Worm (Caenorhabditis elegans): Measurements from ENCODE around the gene nhr-107.

Gene nhr-107

DNA sequence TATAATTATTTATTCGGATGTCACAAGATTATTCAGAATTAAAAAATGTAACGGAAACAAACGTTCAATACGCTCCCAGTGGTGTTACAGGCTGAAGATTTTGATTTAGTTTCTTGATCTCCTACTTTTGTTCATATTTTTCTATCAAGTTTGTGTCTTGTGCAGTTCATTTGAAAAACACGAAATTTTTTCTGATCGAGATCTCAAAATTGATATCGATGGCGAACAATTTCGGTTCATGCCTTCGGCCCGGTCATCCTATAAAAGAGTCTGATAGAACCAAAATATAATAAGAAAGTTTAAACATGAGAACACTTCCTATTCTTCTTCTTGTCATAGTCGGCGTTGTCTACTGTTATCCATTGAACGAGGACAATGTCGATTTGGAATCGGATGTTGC lies 10.4 kb upstream of the nhr-107 start, which contains the start of gene drd-10:
TSS of gene drd-10 (plus strand) at position 301 of the 400 bp plus-strand sequence.
- no peak for TF ChIP-seq flt-1 (GFP tag; IDR thresholded peaks at IDR 0.05)
- TF ChIP-seq ztf-29 (GFP tag; IDR thresholded peaks at IDR 0.05): no peak
- no peak for TF ChIP-seq med-1 (GFP tag; optimal IDR thresholded peaks at IDR 0.05; ENCODE audit: insufficient read depth)
- TF ChIP-seq cog-1 (tag; optimal IDR thresholded peaks at IDR 0.05): no peak
- TF ChIP-seq tab-1 (GFP tag; IDR thresholded peaks at IDR 0.05): no peak
- TF ChIP-seq T22C8.4 (GFP tag; IDR thresholded peaks at IDR 0.05): no peak
- TF ChIP-seq ztf-23 (GFP tag; IDR thresholded peaks at IDR 0.05): no peak
- TF ChIP-seq klf-2 (GFP tag; conservative IDR thresholded peaks at IDR 0.05): no peak
- TF ChIP-seq ref-1 (GFP tag; conservative IDR thresholded peaks at IDR 0.05): no peak

DNA sequence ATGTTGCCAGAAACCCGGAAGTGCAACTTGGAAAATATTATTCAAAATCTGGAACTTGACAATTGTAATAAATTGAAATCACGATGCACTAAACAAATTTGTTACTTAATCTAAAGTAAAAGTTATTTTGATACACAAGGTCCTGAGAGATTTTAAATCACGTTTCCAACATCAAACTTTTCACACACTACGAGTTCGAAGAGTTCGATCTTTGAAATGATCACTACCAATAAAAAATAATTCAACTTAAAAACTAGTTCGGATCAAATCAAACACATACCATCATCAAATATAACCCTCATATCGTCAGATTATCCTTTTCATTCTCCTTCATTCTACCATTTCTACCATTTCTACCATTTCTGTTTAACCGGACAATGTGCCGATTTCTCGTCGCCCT lies 9.1 kb upstream of the nhr-107 start, which contains the start of gene spig-10:
TSS of gene spig-10 (plus strand) at position 301 of the 400 bp plus-strand sequence.
- TF ChIP-seq ztf-29 (GFP tag; IDR thresholded peaks at IDR 0.05): no peak
- no peak for TF ChIP-seq cog-1 (tag; optimal IDR thresholded peaks at IDR 0.05)
- TF ChIP-seq T22C8.4 (GFP tag; IDR thresholded peaks at IDR 0.05): no peak
- TF ChIP-seq klf-2 (GFP tag; conservative IDR thresholded peaks at IDR 0.05): no peak
- TF ChIP-seq ztf-23 (GFP tag; IDR thresholded peaks at IDR 0.05): no peak
- TF ChIP-seq ref-1 (GFP tag; conservative IDR thresholded peaks at IDR 0.05): no peak
- no peak for TF ChIP-seq tab-1 (GFP tag; IDR thresholded peaks at IDR 0.05)
- TF ChIP-seq med-1 (GFP tag; optimal IDR thresholded peaks at IDR 0.05; ENCODE audit: insufficient read depth): no peak

DNA sequence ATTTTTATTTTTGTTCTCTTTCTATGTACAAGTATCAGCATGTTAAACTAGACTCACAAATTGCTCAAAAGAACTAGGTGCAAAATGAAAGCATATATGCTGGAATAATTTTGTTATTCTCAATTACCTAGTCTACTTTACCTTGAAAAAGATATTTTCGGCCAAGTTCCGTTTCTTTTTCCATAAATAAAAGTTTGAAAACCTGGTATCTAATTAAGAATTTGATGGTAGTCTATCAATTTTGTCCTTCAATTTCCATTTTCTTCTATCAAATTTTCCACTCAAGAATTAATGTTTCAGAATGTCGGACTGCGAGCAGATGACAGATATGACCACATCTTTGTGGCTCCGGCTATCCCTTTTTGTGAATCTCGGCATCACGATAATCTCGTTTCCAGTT lies 7.0 kb upstream of the nhr-107 start, which contains the start of gene srab-4:
TSS of gene srab-4 (plus strand) at position 301 of the 400 bp plus-strand sequence.
- TF ChIP-seq T22C8.4 (GFP tag; IDR thresholded peaks at IDR 0.05) (no peak), tab-1 (GFP tag; IDR thresholded peaks at IDR 0.05) (no peak), ref-1 (GFP tag; conservative IDR thresholded peaks at IDR 0.05) (no peak)

DNA sequence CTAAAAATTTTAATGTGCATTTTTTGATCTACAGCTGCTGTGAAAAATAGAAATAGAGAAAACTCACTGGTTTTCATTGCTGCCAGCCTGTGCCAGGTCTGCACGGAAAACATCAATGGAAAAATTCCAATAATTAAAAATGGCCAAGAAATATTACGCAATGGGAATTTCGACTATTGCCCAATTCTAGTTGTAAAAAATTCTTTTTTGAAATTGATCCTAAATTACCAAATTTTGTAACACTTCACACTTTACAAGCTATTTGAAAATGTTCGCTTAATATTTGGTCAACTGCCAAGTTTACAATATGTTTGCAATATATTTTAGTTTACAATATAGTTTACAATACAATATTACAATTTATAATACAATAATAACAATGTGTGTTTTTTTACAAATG lies 3.8 kb upstream of the nhr-107 start:
- no peak for TF ChIP-seq tab-1 (GFP tag; IDR thresholded peaks at IDR 0.05)
- TF ChIP-seq cog-1 (tag; optimal IDR thresholded peaks at IDR 0.05): no peak
- no peak for TF ChIP-seq flt-1 (GFP tag; IDR thresholded peaks at IDR 0.05)
- no peak for TF ChIP-seq med-1 (GFP tag; optimal IDR thresholded peaks at IDR 0.05; ENCODE audit: insufficient read depth)
- no peak for TF ChIP-seq ref-1 (GFP tag; conservative IDR thresholded peaks at IDR 0.05)
- no peak for TF ChIP-seq ztf-23 (GFP tag; IDR thresholded peaks at IDR 0.05)
- TF ChIP-seq klf-2 (GFP tag; conservative IDR thresholded peaks at IDR 0.05): no peak
- TF ChIP-seq T22C8.4 (GFP tag; IDR thresholded peaks at IDR 0.05): no peak
- no peak for TF ChIP-seq ztf-29 (GFP tag; IDR thresholded peaks at IDR 0.05)

DNA sequence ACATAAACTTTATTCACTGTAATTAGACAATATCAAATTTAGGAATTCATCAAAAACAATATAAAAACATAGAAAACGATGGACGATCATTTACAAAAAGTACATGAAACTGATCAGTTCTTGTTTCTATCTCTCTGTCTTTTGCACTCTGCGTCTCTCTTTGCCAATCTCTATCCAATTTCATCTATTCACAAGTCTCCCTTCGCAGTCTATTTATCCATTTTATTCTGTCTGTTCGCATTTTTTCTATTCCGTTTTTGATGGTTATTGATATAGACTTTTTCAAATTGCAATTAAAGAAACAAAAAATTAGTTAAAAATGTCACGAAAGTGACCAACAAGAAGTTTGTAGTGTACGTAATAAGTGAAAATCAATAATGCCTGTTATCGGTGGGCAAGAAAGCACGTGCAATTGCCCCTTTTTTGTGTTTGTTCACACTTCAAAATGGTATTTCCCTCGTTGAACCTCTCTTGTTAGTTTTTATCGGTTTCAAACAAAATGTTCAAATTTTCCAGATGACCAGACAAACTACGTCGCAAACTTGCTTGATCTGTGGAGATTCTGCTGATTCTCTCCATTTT lies 1.5 kb upstream of the nhr-107 start, which contains the start of gene nhr-42:
TSS of gene nhr-42 (plus strand) at position 517 of the 582 bp plus-strand sequence.
- TF ChIP-seq tab-1 (GFP tag; IDR thresholded peaks at IDR 0.05) (no peak), T22C8.4 (GFP tag; IDR thresholded peaks at IDR 0.05) (no peak), klf-2 (GFP tag; conservative IDR thresholded peaks at IDR 0.05) (no peak), flt-1 (GFP tag; IDR thresholded peaks at IDR 0.05) (no peak), cog-1 (tag; optimal IDR thresholded peaks at IDR 0.05) (no peak), ztf-29 (GFP tag; IDR thresholded peaks at IDR 0.05) (no peak), ztf-23 (GFP tag; IDR thresholded peaks at IDR 0.05) (no peak), med-1 (GFP tag; optimal IDR thresholded peaks at IDR 0.05; ENCODE audit: insufficient read depth) (no peak)

DNA sequence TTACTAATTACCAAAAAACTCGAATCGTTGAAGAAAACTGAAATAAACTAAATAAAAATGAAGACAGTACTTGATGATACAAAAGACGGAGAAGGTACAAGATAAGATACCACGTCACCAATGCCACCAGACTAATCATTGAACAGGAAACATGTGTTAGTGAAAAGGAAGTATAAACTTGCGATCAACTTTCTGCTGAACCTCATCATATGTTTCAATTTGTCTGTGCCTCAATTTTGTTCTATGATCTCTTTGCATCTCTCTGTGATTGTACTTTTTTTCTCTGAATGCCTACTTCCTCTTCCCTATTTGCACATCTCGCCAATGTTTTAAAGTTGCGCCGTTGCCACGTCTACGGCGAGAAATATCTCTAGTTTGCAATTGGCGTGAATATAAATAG lies 2.9 kb downstream of the nhr-107 start:
- TF ChIP-seq ztf-23 (GFP tag; IDR thresholded peaks at IDR 0.05): no peak

DNA sequence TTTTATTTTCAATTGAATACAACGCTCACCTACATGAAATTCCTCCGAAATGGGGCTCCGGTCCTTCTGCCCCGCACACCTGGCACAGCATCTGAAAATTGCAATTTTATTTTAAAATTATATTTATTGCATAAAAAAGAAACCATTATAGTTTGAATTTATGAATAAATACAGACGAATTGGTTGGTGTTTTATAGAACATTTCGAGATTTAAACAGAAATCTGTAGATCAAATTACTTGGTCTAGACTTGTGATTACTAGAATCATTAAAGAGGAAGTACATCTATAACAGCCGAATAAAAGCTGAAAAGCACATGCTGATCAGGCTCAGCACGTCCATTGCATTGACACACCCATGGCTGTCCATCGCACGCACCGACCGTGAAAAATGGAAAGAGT lies 5.1 kb downstream of the nhr-107 start, which contains the start of gene nhr-162:
TSS of gene nhr-162 (minus strand) at position 101 of the 400 bp plus-strand sequence.
- TF ChIP-seq ztf-23 (GFP tag; IDR thresholded peaks at IDR 0.05) (no peak), med-1 (GFP tag; optimal IDR thresholded peaks at IDR 0.05; ENCODE audit: insufficient read depth) (no peak), tab-1 (GFP tag; IDR thresholded peaks at IDR 0.05) (no peak), klf-2 (GFP tag; conservative IDR thresholded peaks at IDR 0.05) (no peak), ztf-29 (GFP tag; IDR thresholded peaks at IDR 0.05) (no peak), flt-1 (GFP tag; IDR thresholded peaks at IDR 0.05) (no peak), cog-1 (tag; optimal IDR thresholded peaks at IDR 0.05) (no peak), ref-1 (GFP tag; conservative IDR thresholded peaks at IDR 0.05) (no peak), T22C8.4 (GFP tag; IDR thresholded peaks at IDR 0.05) (no peak)

DNA sequence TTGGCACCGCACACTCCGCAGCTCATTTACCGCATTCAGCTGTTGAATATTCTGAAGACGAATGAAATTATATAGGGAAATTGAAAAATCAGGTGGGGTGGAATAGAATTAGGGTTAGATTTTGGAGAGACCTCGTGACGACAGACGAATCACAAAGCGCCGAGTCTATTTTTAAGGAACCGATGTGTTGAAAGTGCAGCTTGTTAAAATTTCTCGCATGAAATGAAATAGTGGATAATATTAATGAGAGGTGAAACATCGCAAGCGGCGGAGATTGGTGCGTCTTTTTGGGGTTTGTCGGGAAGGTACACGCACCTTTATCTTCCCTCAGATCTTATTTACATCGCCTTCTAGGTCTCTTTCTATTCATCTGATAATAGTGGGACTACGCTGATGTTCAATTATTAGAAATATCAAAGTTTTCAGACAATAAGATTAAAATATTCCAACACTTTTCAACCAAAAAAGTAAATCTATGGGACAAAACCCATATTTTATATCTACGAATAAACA lies 7.2 kb downstream of the nhr-107 start, which contains the start of gene nhr-140:
TSS of gene nhr-140 (minus strand) at position 51 of the 513 bp plus-strand sequence.
- TF ChIP-seq ref-1 (GFP tag; conservative IDR thresholded peaks at IDR 0.05): no peak
- TF ChIP-seq tab-1 (GFP tag; IDR thresholded peaks at IDR 0.05): no peak
- no peak for TF ChIP-seq klf-2 (GFP tag; conservative IDR thresholded peaks at IDR 0.05)
- TF ChIP-seq med-1 (GFP tag; optimal IDR thresholded peaks at IDR 0.05; ENCODE audit: insufficient read depth): no peak
- TF ChIP-seq flt-1 (GFP tag; IDR thresholded peaks at IDR 0.05): no peak
- no peak for TF ChIP-seq T22C8.4 (GFP tag; IDR thresholded peaks at IDR 0.05)
- TF ChIP-seq ztf-29 (GFP tag; IDR thresholded peaks at IDR 0.05): no peak

DNA sequence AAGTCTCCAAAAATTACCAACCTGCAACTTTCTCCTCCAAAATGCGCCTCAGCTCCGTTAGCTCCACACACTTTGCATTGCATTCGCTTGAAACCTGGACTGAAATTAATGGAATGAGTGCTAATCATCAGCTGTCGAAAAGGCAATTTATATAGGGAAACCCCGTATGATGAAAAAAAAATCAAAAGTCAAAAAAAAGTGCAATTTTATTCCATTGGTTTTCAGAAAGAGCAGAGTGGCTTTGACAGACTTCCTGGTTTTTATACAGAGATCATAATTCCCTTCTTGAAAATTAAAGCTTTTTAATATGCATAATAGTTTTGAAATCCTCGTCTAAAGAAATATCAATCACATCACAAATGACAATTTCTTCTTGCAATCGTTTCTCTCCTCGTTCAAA lies 9.2 kb downstream of the nhr-107 start, which contains the start of gene nhr-139:
TSS of gene nhr-139 (minus strand) at position 101 of the 400 bp plus-strand sequence.
- TF ChIP-seq cog-1 (tag; optimal IDR thresholded peaks at IDR 0.05) (no peak), T22C8.4 (GFP tag; IDR thresholded peaks at IDR 0.05) (no peak), tab-1 (GFP tag; IDR thresholded peaks at IDR 0.05) (no peak), ztf-23 (GFP tag; IDR thresholded peaks at IDR 0.05) (no peak), flt-1 (GFP tag; IDR thresholded peaks at IDR 0.05) (no peak), ztf-29 (GFP tag; IDR thresholded peaks at IDR 0.05) (no peak), ref-1 (GFP tag; conservative IDR thresholded peaks at IDR 0.05) (no peak), klf-2 (GFP tag; conservative IDR thresholded peaks at IDR 0.05) (no peak), med-1 (GFP tag; optimal IDR thresholded peaks at IDR 0.05; ENCODE audit: insufficient read depth) (no peak)

DNA sequence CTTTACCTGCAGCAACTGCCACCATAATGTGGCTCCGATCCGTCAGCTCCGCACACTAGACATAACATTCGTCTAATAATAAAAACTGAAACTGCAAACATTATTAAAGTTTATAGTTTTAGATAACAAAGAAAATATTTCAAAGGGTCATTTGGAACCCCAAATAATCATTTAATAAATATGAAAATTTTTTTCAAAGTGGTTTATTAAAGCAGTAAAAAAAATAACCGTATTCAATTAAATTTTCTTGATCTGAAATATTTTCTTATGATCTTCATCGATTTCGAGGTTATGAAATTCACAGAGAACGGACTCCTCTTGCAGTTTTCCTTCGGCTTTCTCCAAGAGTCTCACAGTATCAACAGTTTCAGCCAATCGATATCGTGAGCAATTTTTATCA lies 10.9 kb downstream of the nhr-107 start, which contains the start of gene nhr-163:
TSS of gene nhr-163 (minus strand) at position 101 of the 400 bp plus-strand sequence.
- TF ChIP-seq med-1 (GFP tag; optimal IDR thresholded peaks at IDR 0.05; ENCODE audit: insufficient read depth) (no peak), cog-1 (tag; optimal IDR thresholded peaks at IDR 0.05) (no peak)
